Worm (Caenorhabditis elegans) whole organism, L4/young adult: ENCODE measurements around the gene tba-7.

Experiments used
- W03F9.2 ChIP-seq: fragments of 150-350 bp; optimal IDR thresholded peaks from 2 replicates; lab custom pipeline; 2014; ENCODE audit warnings: missing biosample characterization, missing genetic modification characterization
- dao-5 ChIP-seq: sonication (generic microtip); optimal IDR thresholded peaks from 2 replicates; lab custom pipeline; 2016; ENCODE audit warnings: missing genotype, missing genetic modification characterization, moderate library complexity, missing compliant biosample characterization
- him-1 ChIP-seq: sonication (generic microtip); optimal IDR thresholded peaks from 2 replicates; lab custom pipeline; 2016; ENCODE audit warnings: missing genotype, missing genetic modification reagents, missing genetic modification characterization, missing compliant biosample characterization

The tba-7 gene

ce11 chrIII:11377880-11378279 lies 6.3 kb upstream of the tba-7 start, which contains the start of gene dpy-18:
TSS of gene dpy-18 (minus strand) at chrIII:11377980.
- TF ChIP-seq W03F9.2 (no peak), him-1 (tag; lab: Kevin White, UChicago) (no peak), dao-5 (tag; lab: Kevin White, UChicago) (no peak)

DNA sequence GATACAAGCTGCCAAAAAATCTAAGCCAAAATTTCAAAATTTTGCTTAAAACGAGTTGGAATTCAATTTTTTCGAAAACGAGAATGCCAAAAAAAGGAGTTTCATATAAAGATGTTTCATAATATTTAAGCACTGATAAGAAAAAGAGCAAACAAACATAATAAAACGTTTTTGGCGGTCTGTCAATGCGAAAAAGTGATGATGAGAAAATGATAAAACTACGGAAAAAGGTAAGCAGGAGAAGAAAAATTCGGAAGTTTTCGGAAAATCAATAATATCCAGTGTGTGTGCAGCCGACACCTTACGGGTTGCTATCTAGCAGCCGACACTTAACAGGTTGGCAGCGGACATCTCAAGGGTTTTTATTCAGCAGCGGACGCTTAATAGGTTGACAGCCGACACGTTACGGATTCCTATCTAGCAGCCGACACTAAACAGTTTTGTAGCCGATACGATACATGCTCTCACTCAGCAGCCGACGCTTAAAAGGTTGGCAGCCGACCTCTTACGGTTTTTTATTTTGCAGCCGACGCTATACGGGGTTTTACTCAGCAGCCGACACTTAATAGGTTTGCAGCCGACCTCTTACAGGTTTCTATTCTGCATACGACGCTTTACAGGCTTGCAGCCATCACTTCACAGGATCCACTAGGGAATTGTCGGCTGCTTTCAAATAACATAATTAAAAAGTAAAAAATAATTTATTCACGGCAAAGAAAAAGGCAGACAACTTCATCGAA lies 781 bp upstream of the tba-7 start:
- no peak for TF ChIP-seq him-1 (tag; lab: Kevin White, UChicago)
- TF ChIP-seq dao-5 (tag; lab: Kevin White, UChicago) = no peak
- TF ChIP-seq W03F9.2 = no peak

DNA sequence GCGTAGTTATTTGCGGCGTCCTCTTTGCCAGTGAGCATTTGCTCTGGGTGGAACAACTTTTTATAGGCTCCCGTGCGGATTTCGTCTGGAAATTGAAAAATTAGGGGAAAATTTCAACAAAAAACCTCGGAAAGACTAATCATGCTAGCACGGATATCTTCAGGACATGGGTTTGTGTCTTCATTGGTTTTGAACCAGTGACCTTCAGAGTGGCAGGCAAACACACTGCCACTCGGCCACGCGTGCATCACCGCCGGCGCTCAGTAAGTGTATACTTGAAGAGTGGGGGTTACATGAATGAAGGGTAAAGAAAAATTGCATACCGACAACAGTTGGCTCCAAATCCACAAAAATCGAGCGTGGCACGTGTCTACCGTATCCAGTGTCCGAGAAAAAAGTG lies 352 bp downstream of the tba-7 start:
- peak; percentile 71 for TF ChIP-seq him-1 (tag; lab: Kevin White, UChicago)
- no peak for TF ChIP-seq dao-5 (tag; lab: Kevin White, UChicago)

ce11 chrIII:11366467-11366866 lies 5.1 kb downstream of the tba-7 start, which contains the start of gene T28D6.3:
TSS of gene T28D6.3 (plus strand) at chrIII:11366767.
- TF ChIP-seq W03F9.2 (no peak), dao-5 (tag; lab: Kevin White, UChicago) (no peak), him-1 (tag; lab: Kevin White, UChicago) (no peak)

DNA sequence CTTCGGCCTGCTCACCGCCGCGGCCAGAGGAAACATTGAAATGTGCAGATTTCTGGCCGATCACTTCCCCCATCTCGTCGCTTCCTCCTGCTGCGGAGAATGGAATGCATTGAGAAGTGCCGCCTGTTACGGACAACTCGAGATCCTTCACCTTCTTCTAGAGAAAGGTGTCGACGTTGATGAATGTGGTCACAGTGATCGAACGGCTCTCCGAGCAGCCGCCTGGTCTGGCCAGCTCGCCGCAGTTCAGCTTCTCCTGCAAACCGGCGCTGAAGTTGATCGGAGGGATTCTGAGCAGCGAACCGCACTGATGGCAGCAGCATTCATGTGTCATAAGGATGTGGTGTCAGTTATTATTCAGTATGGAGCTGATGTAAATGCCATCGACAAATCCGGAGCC lies 8.7 kb downstream of the tba-7 start:
- TF ChIP-seq dao-5 (tag; lab: Kevin White, UChicago) (no peak), him-1 (tag; lab: Kevin White, UChicago) (no peak), W03F9.2 (no peak)

- no peak for TF ChIP-seq him-1 (tag; lab: Kevin White, UChicago)
- TF ChIP-seq dao-5 (tag; lab: Kevin White, UChicago) = no peak
- TF ChIP-seq W03F9.2 = no peak
Measured at ce11 chrIII:11361394-11361793, 10.2 kb downstream of the tba-7 start.

ce11 chrIII:11360156-11360555 lies 11.4 kb downstream of the tba-7 start, which contains the start of gene T28D6.4:
TSS of gene T28D6.4 (plus strand) at chrIII:11360456.
- TF ChIP-seq W03F9.2 (no peak), dao-5 (tag; lab: Kevin White, UChicago) (no peak), him-1 (tag; lab: Kevin White, UChicago) (no peak)

- TF ChIP-seq W03F9.2 (no peak), dao-5 (tag; lab: Kevin White, UChicago) (no peak), him-1 (tag; lab: Kevin White, UChicago) (no peak)
Measured at ce11 chrIII:11359422-11359821, 12.2 kb downstream of the tba-7 start.

DNA sequence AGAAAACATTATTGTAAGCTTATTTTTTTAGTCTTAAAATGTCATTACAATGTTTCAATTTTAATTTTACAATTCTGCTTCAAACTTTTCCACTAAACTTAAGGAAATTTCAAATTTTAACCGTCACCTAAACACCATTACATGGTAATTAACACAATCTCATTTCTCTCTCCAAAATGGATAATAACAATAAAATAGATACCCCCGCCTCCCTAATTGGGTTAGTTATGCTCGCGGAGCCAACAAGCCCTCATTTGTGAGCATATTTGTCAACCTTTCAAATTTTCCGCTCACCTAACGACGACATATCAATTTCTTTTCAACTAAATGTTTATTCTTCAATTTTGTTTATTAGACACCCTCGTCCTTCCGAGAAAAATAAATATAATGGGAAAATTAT lies 13.3 kb downstream of the tba-7 start:
- TF ChIP-seq dao-5 (tag; lab: Kevin White, UChicago) (no peak), him-1 (tag; lab: Kevin White, UChicago) (no peak), W03F9.2 (no peak)

- TF ChIP-seq him-1 (tag; lab: Kevin White, UChicago) (no peak), dao-5 (tag; lab: Kevin White, UChicago) (no peak), W03F9.2 (no peak)
Measured at ce11 chrIII:11357418-11357817, 14.2 kb downstream of the tba-7 start.

DNA sequence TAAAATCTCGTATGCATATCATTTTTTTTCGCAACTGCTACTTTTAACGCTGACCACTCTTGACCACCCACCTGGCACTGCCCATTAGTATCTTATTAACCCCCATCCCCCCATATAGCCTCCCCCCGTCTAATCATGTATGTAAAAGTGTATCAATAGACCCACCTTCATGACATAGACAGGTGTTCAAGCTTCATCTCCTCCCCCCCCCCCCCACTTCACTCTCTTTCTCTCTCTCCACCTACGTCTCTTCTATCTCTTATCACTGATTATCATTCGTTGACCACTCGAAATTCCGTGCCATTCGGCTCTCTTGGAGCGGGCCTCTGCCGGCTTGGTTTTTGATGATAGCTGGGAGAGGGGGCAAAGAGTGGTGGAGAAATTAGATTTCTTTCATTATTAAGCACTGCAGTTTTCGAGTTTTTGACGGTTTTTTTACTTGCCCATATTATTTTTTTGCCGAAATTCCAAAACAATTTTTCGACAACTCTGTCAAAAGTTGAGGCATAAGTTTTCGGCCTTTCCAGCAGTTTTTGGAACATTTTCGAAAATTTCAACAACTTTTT lies 15.7 kb downstream of the tba-7 start:
- TF ChIP-seq dao-5 (tag; lab: Kevin White, UChicago) = no peak

ce11 chrIII:11353499-11353898 lies 18.1 kb downstream of the tba-7 start:
- TF ChIP-seq W03F9.2 (no peak), dao-5 (tag; lab: Kevin White, UChicago) (no peak), him-1 (tag; lab: Kevin White, UChicago) (no peak)

- TF ChIP-seq W03F9.2 (no peak), dao-5 (tag; lab: Kevin White, UChicago) (no peak)
Measured at ce11 chrIII:11352840-11353239, 18.7 kb downstream of the tba-7 start.

- TF ChIP-seq him-1 (tag; lab: Kevin White, UChicago) = no peak
- TF ChIP-seq dao-5 (tag; lab: Kevin White, UChicago) = no peak
- TF ChIP-seq W03F9.2 = no peak
Measured at ce11 chrIII:11350107-11350826, 21.3 kb downstream of the tba-7 start.
